Worm (Caenorhabditis elegans) whole organism, L1 larva: Measurements from ENCODE around the gene cnd-1.

Experiments
- C04F5.9 ChIP-seq: sonication (generic microtip); optimal IDR thresholded peaks from 2 replicates; lab custom pipeline; 2016; ENCODE audit warnings: missing genetic modification characterization, missing compliant biosample characterization
- C34B4.2 ChIP-seq: sonication (generic microtip); optimal IDR thresholded peaks from 2 replicates; lab custom pipeline; 2017; ENCODE audit warnings: mild to moderate bottlenecking, missing genetic modification characterization, missing compliant biosample characterization
- Y116A8C.19 ChIP-seq: sonication (generic microtip); optimal IDR thresholded peaks from 2 replicates; lab custom pipeline; 2016; ENCODE audit warnings: missing compliant biosample characterization, missing genetic modification characterization, borderline replicate concordance
- blmp-1 ChIP-seq: fragments of 150-350 bp; optimal IDR thresholded peaks from 2 replicates; lab custom pipeline; 2014; ENCODE audit warnings: missing biosample characterization, missing genetic modification characterization
- ceh-82 ChIP-seq, 3 experiments: fragments of 150-350 bp in 1 of 3; sonication (generic microtip) in 2 of 3; optimal IDR thresholded peaks; 2 replicates each; lab custom pipeline; 2014 to 2017; ENCODE audit warnings: missing biosample characterization in 3 of 3, missing genetic modification characterization in 3 of 3
- ceh-90 ChIP-seq: sonication (generic microtip); optimal IDR thresholded peaks from 2 replicates; lab custom pipeline; 2016; ENCODE audit warnings: missing genetic modification characterization, missing compliant biosample characterization
- dpl-1 ChIP-seq, 3 experiments: fragments of 150-350 bp in 2 of 3; sonication (generic microtip) in 1 of 3; optimal IDR thresholded peaks; 2 replicates each; lab custom pipeline; 2014 to 2017; ENCODE audit warnings: missing biosample characterization in 3 of 3, missing genetic modification characterization in 3 of 3, missing genetic modification reagents in 3 of 3
- efl-1 ChIP-seq, 4 experiments: fragments of 150-350 bp; optimal IDR thresholded peaks in 3 of 4; peaks in 1 of 4; 1 replicate in 1 of 4; 2 replicates in 3 of 4; lab custom pipeline; 2014; ENCODE audit warnings: missing biosample characterization in 2 of 4, missing genetic modification characterization in 2 of 4, missing genetic modification reagents in 2 of 4
- efl-3 ChIP-seq: fragments of 200-800 bp; sonication (Bioruptor generic); optimal IDR thresholded peaks from 2 replicates; lab custom pipeline; 2018; ENCODE audit warnings: mild to moderate bottlenecking, missing genetic modification characterization, missing compliant biosample characterization
- egl-13 ChIP-seq: sonication (generic microtip); optimal IDR thresholded peaks from 2 replicates; lab custom pipeline; 2016; ENCODE audit warnings: missing genotype, missing genetic modification reagents, missing genetic modification characterization, missing compliant biosample characterization
- egl-27 ChIP-seq, 2 experiments: fragments of 150-350 bp in 1 of 2; sonication (generic microtip); optimal IDR thresholded peaks; 3 replicates each; lab custom pipeline; 2017 to 2018; ENCODE audit warnings: missing biosample characterization in 2 of 2, missing genetic modification characterization in 2 of 2, missing genetic modification reagents in 2 of 2
- elt-3 ChIP-seq, 6 experiments: fragments of 150-350 bp in 1 of 6; sonication (generic microtip); optimal IDR thresholded peaks; 2 replicates each; lab custom pipeline; 2017 to 2018; ENCODE audit warnings: missing biosample characterization in 6 of 6, missing genetic modification characterization in 6 of 6, inconsistent platforms in 1 of 6
- ets-5 ChIP-seq: fragments of 200-800 bp; sonication (Bioruptor generic); IDR thresholded peaks from 2 replicates; pipeline ENCODE4 v1.3.6; 2022; ENCODE audit warnings: missing genetic modification characterization, missing compliant biosample characterization
- fkh-4 ChIP-seq: sonication (generic microtip); optimal IDR thresholded peaks from 2 replicates; lab custom pipeline; 2016; ENCODE audit warnings: missing compliant biosample characterization, missing genetic modification characterization, borderline replicate concordance
- fkh-8 ChIP-seq: sonication (generic microtip); optimal IDR thresholded peaks from 2 replicates; lab custom pipeline; 2016; ENCODE audit warnings: mild to moderate bottlenecking, missing genetic modification characterization, missing compliant biosample characterization
- hpl-2 ChIP-seq: fragments of 150-350 bp; optimal IDR thresholded peaks from 2 replicates; lab custom pipeline; 2014; ENCODE audit warnings: missing biosample characterization, missing genetic modification reagents, missing genetic modification characterization
- isw-1 ChIP-seq: fragments of 200-800 bp; sonication (Bioruptor generic); IDR thresholded peaks from 2 replicates; pipeline ENCODE4 v1.3.6; 2022; ENCODE audit warnings: missing genetic modification characterization, missing compliant biosample characterization
- lin-14 ChIP-seq: fragments of 200-800 bp; sonication (Bioruptor generic); optimal IDR thresholded peaks from 2 replicates; lab custom pipeline; 2018; ENCODE audit warnings: mild to moderate bottlenecking, missing genetic modification characterization, moderate library complexity, missing compliant biosample characterization
- lin-15B ChIP-seq: fragments of 150-350 bp; sonication (generic microtip); optimal IDR thresholded peaks from 3 replicates; lab custom pipeline; 2014; ENCODE audit warnings: missing biosample characterization, missing genetic modification characterization
- lin-35 ChIP-seq, 2 experiments: fragments of 150-350 bp; optimal IDR thresholded peaks; 2 replicates each; lab custom pipeline; 2014; ENCODE audit warnings: missing biosample characterization in 2 of 2, missing genetic modification characterization in 2 of 2, missing genetic modification reagents in 2 of 2
- lin-39 ChIP-seq: fragments of 150-350 bp; optimal IDR thresholded peaks from 2 replicates; lab custom pipeline; 2014; ENCODE audit warnings: missing biosample characterization, missing genetic modification reagents, missing genetic modification characterization
- lsy-2 ChIP-seq, 2 experiments: fragments of 150-350 bp; optimal IDR thresholded peaks; 2 replicates each; lab custom pipeline; 2014; ENCODE audit warnings: missing biosample characterization in 2 of 2, missing genetic modification characterization in 2 of 2
- mep-1 ChIP-seq: fragments of 150-350 bp; optimal IDR thresholded peaks from 2 replicates; lab custom pipeline; 2014; ENCODE audit warnings: missing biosample characterization, missing genetic modification characterization
- nhr-12 ChIP-seq: sonication (generic microtip); optimal IDR thresholded peaks from 2 replicates; lab custom pipeline; 2017; ENCODE audit warnings: missing biosample characterization, missing genetic modification characterization
- nhr-20 ChIP-seq: sonication (generic microtip); optimal IDR thresholded peaks from 2 replicates; lab custom pipeline; 2016; ENCODE audit warnings: mild to moderate bottlenecking, missing genetic modification characterization, missing compliant biosample characterization
- nhr-237 ChIP-seq: fragments of 150-350 bp; optimal IDR thresholded peaks from 2 replicates; lab custom pipeline; 2014; ENCODE audit warnings: missing biosample characterization, missing genetic modification characterization
- nhr-76 ChIP-seq: sonication (generic microtip); optimal IDR thresholded peaks from 2 replicates; lab custom pipeline; 2017; ENCODE audit warnings: missing biosample characterization, missing genetic modification characterization
- nhr-77 ChIP-seq: fragments of 150-350 bp; optimal IDR thresholded peaks from 2 replicates; lab custom pipeline; 2014; ENCODE audit warnings: missing biosample characterization, missing genetic modification characterization
- nhr-84 ChIP-seq: sonication (generic microtip); optimal IDR thresholded peaks from 2 replicates; lab custom pipeline; 2017; ENCODE audit warnings: missing biosample characterization, missing genetic modification characterization
- nhr-90 ChIP-seq: sonication (generic microtip); optimal IDR thresholded peaks from 2 replicates; lab custom pipeline; 2016; ENCODE audit warnings: mild to moderate bottlenecking, missing genetic modification characterization, missing compliant biosample characterization; ENCODE audit not compliant: poor library complexity
- pag-3 ChIP-seq: sonication (generic microtip); optimal IDR thresholded peaks from 2 replicates; lab custom pipeline; 2017; ENCODE audit warnings: missing genetic modification characterization, mild to moderate bottlenecking, missing compliant biosample characterization, antibody characterized with exemption, borderline replicate concordance; ENCODE audit not compliant: insufficient read depth
- pax-3 ChIP-seq: fragments of 200-800 bp; sonication (Bioruptor generic); optimal IDR thresholded peaks from 2 replicates; lab custom pipeline; 2018; ENCODE audit warnings: mild to moderate bottlenecking, missing genetic modification characterization, moderate library complexity, missing compliant biosample characterization
- rnt-1 ChIP-seq: sonication (generic microtip); optimal IDR thresholded peaks from 2 replicates; lab custom pipeline; 2016; ENCODE audit warnings: mild to moderate bottlenecking, missing genetic modification characterization, moderate library complexity, missing compliant biosample characterization
- skn-1 ChIP-seq: fragments of 150-350 bp; optimal IDR thresholded peaks from 2 replicates; lab custom pipeline; 2014; ENCODE audit warnings: missing biosample characterization, missing genetic modification characterization
- snpc-4 ChIP-seq: fragments of 150-350 bp; optimal IDR thresholded peaks from 2 replicates; lab custom pipeline; 2014; ENCODE audit warnings: missing biosample characterization, missing genetic modification characterization
- tlp-1 ChIP-seq: fragments of 150-350 bp; optimal IDR thresholded peaks from 2 replicates; lab custom pipeline; 2014; ENCODE audit warnings: missing biosample characterization, missing genetic modification characterization
- unc-62 ChIP-seq: fragments of 150-350 bp; optimal IDR thresholded peaks from 2 replicates; lab custom pipeline; 2014; ENCODE audit warnings: missing biosample characterization, missing genetic modification reagents, missing genetic modification characterization
- unc-86 ChIP-seq: sonication (generic microtip); optimal IDR thresholded peaks from 2 replicates; lab custom pipeline; 2016; ENCODE audit warnings: missing genetic modification characterization, missing compliant biosample characterization
- vab-15 ChIP-seq: sonication (generic microtip); optimal IDR thresholded peaks from 2 replicates; lab custom pipeline; 2017; ENCODE audit warnings: missing genotype, mild to moderate bottlenecking, missing genetic modification characterization, missing compliant biosample characterization
- zag-1 ChIP-seq: fragments of 150-350 bp; optimal IDR thresholded peaks from 2 replicates; lab custom pipeline; 2014; ENCODE audit warnings: missing biosample characterization, missing genetic modification characterization

The cnd-1 gene

ce11 chrIII:5263299-5263993 is 19.0 kb upstream of the cnd-1 start, which contains the start of the genes C34E10.9 and hap-1:
C34E10.9 (minus strand) TSS chrIII:5263399.
hap-1 (plus strand) TSS chrIII:5263943.
- TF ChIP-seq efl-1 (optimal IDR thresholded peaks at IDR 0.05; lab: Kevin White, UChicago) (no peak), efl-1 (GFP tag; optimal IDR thresholded peaks at IDR 0.05 in 1 of 2; lab: Kevin White, UChicago) (peak in 1 of 2 experiments; percentile 18), pax-3 (tag; lab: Kevin White, UChicago) (no peak), unc-86 (tag; lab: Kevin White, UChicago) (no peak), pag-3 (tag; lab: Kevin White, UChicago) (no peak), nhr-12 (no peak), C04F5.9 (no peak), ets-5 (GFP tag; lab: Robert Waterston, UW) (no peak)

DNA sequence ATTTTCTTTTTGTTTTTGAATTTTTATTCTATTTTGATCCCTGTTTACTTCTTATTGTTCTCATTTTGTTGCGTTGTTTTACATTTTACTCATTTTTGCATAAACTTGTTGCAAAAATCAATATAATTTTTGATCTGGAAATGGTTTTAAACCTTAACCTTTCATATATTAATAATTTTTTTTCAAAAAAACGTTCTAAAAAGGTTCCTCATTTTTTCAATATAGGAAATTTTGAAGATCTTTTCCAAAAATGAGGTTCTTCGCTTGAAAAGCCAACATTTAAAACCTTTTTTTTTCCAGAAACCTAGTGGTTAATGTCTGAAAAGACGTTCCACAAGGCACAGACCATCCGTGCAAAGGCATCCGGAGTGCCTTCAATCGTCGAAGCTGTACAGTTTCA is 16.0 kb upstream of the cnd-1 start, which contains the start of gene gop-3:
Gene gop-3, plus strand, starts transcription at position 301 of the 400 bp plus-strand sequence.
- no peak for TF ChIP-seq vab-15 (tag; lab: Kevin White, UChicago)
- TF ChIP-seq fkh-4: no peak
- TF ChIP-seq C34B4.2 (tag; lab: Kevin White, UChicago): no peak
- TF ChIP-seq isw-1: no peak
- no peak for TF ChIP-seq ceh-90
- no peak for TF ChIP-seq ceh-82 (tag; optimal IDR thresholded peaks at IDR 0.05; lab: Kevin White, UChicago)
- no peak for TF ChIP-seq tlp-1 (tag; lab: Kevin White, UChicago)
- TF ChIP-seq ets-5 (GFP tag; lab: Robert Waterston, UW): no peak

- TF ChIP-seq pag-3 (tag; lab: Kevin White, UChicago): no peak
- no peak for TF ChIP-seq Y116A8C.19 (tag; lab: Kevin White, UChicago)
- TF ChIP-seq nhr-20 (tag; lab: Kevin White, UChicago): no peak
- TF ChIP-seq egl-27 (tag; optimal IDR thresholded peaks at IDR 0.05; lab: Kevin White, UChicago): no peak
- TF ChIP-seq C04F5.9: no peak
- TF ChIP-seq snpc-4 (tag; lab: Kevin White, UChicago): no peak
- no peak for TF ChIP-seq zag-1 (tag; lab: Kevin White, UChicago)
- TF ChIP-seq nhr-90: no peak
- TF ChIP-seq nhr-237 (tag; lab: Kevin White, UChicago): no peak
- TF ChIP-seq hpl-2 (GFP tag; lab: Kevin White, UChicago): no peak
- no peak for TF ChIP-seq tlp-1 (tag; lab: Kevin White, UChicago)
- TF ChIP-seq, all 84 proteins: peak for 0
Measured at ce11 chrIII:5258918-5259317, 14.5 kb upstream of the cnd-1 start, which contains the start of gene gop-2. gop-2 (plus strand) TSS chrIII:5259023.

ce11 chrIII:5254108-5254507 is 9.7 kb upstream of the cnd-1 start, which contains the start of the genes sumv-1 and gop-1:
sumv-1 (minus strand) TSS chrIII:5254187.
gop-1 (plus strand) TSS chrIII:5254438.
- no peak for TF ChIP-seq egl-13
- no peak for TF ChIP-seq efl-1 (optimal IDR thresholded peaks at IDR 0.05; lab: Kevin White, UChicago)
- peak; percentile 2 to 81 for TF ChIP-seq efl-1 (GFP tag; optimal IDR thresholded peaks at IDR 0.05 in 1 of 2; lab: Kevin White, UChicago)
- no peak for TF ChIP-seq nhr-76
- TF ChIP-seq mep-1 (tag; lab: Kevin White, UChicago): no peak
- peak; percentile 3 to 11 for TF ChIP-seq lin-35 (GFP tag; optimal IDR thresholded peaks at IDR 0.05; lab: Kevin White, UChicago)
- TF ChIP-seq dpl-1 (GFP tag; optimal IDR thresholded peaks at IDR 0.05; lab: Kevin White, UChicago): peak in 1 of 3 experiments; percentile 14
- no peak for TF ChIP-seq elt-3 (tag; optimal IDR thresholded peaks at IDR 0.05; lab: Kevin White, UChicago)
- TF ChIP-seq efl-3: no peak
- no peak for TF ChIP-seq rnt-1
- no peak for TF ChIP-seq C04F5.9
- TF ChIP-seq skn-1: no peak
- no peak for TF ChIP-seq nhr-84 (tag; lab: Kevin White, UChicago)
- no peak for TF ChIP-seq unc-62
- TF ChIP-seq nhr-237 (tag; lab: Kevin White, UChicago): no peak
- TF ChIP-seq lin-14 (GFP tag; lab: Kevin White, UChicago): no peak
- TF ChIP-seq blmp-1 (tag; lab: Kevin White, UChicago): no peak
- TF ChIP-seq lin-15B: no peak
- TF ChIP-seq unc-86 (tag; lab: Kevin White, UChicago): no peak
- no peak for TF ChIP-seq lin-39 (tag; lab: Kevin White, UChicago)
- TF ChIP-seq lsy-2 (tag; optimal IDR thresholded peaks at IDR 0.05; lab: Kevin White, UChicago): no peak
- TF ChIP-seq nhr-77: no peak
- TF ChIP-seq fkh-8 (tag; lab: Kevin White, UChicago): no peak
